Worm (Caenorhabditis elegans): Measurements from ENCODE around the gene tsg-101.

ce11 chrIV:3545060-3545459, 30.7 kb upstream of the tsg-101 start:
- TF ChIP-seq nhr-28 (tag; optimal IDR thresholded peaks at IDR 0.05) (no peak), snpc-4 (tag; optimal IDR thresholded peaks at IDR 0.05) (no peak)
